Worm (Caenorhabditis elegans) whole organism, young adult: ENCODE measurements around the gene F17C11.6.

Source experiments
- B0035.1 ChIP-seq: sonication (generic microtip); optimal IDR thresholded peaks from 2 replicates; lab custom pipeline; 2016; ENCODE audit warnings: missing genetic modification characterization, mild to moderate bottlenecking, missing compliant biosample characterization, missing genotype, missing genetic modification reagents
- C06A6.2 ChIP-seq: fragments of 200-800 bp; sonication (Bioruptor generic); conservative IDR thresholded peaks from 2 replicates; pipeline ENCODE4 v1.3.6; 2022; ENCODE audit warnings: missing genetic modification characterization, missing compliant biosample characterization
- D2030.7 ChIP-seq: fragments of 200-800 bp; sonication (Bioruptor generic); IDR thresholded peaks from 2 replicates; pipeline ENCODE4 v1.3.6; 2022; ENCODE audit warnings: missing genetic modification reagents, missing genetic modification characterization, missing compliant biosample characterization
- F23B12.7 ChIP-seq: sonication (generic microtip); optimal IDR thresholded peaks from 2 replicates; lab custom pipeline; 2017; ENCODE audit warnings: missing genetic modification characterization, mild to moderate bottlenecking, missing compliant biosample characterization, antibody characterized with exemption, moderate library complexity; ENCODE audit not compliant: insufficient read depth
- F33H1.4 ChIP-seq: fragments of 200-800 bp; sonication (Bioruptor generic); IDR thresholded peaks from 2 replicates; pipeline ENCODE4 v1.3.6; 2022; ENCODE audit warnings: missing genetic modification reagents, missing genetic modification characterization, missing compliant biosample characterization
- F49E8.2 ChIP-seq: sonication (generic microtip); optimal IDR thresholded peaks from 3 replicates; lab custom pipeline; 2017; ENCODE audit warnings: missing genetic modification characterization, mild to moderate bottlenecking, missing compliant biosample characterization, antibody characterized with exemption, moderate library complexity; ENCODE audit not compliant: insufficient read depth
- K11D2.4 ChIP-seq: fragments of 200-800 bp; sonication (Bioruptor generic); IDR thresholded peaks from 2 replicates; pipeline ENCODE4 v1.3.6; 2022; ENCODE audit warnings: missing genetic modification reagents, missing genetic modification characterization, missing compliant biosample characterization
- T07F8.4 ChIP-seq: sonication (generic microtip); optimal IDR thresholded peaks from 2 replicates; lab custom pipeline; 2016; ENCODE audit warnings: mild to moderate bottlenecking, missing genetic modification characterization, moderate library complexity, missing compliant biosample characterization
- Y56A3A.18 ChIP-seq: fragments of 200-800 bp; sonication (Bioruptor generic); IDR thresholded peaks from 2 replicates; pipeline ENCODE4 v1.3.6; 2022; ENCODE audit warnings: missing genetic modification reagents, missing genetic modification characterization, missing compliant biosample characterization
- Y67H2A.10 ChIP-seq: fragments of 200-800 bp; sonication (Bioruptor generic); conservative IDR thresholded peaks from 2 replicates; pipeline ENCODE4 v1.3.6; 2022; ENCODE audit warnings: missing genetic modification reagents, missing genetic modification characterization, missing compliant biosample characterization
- Y95B8A.8 ChIP-seq: fragments of 200-800 bp; sonication (Bioruptor generic); IDR thresholded peaks from 2 replicates; pipeline ENCODE4 v1.3.6; 2022; ENCODE audit warnings: missing genetic modification reagents, missing genetic modification characterization, missing compliant biosample characterization
- aptf-3 ChIP-seq: fragments of 200-800 bp; sonication (Bioruptor generic); IDR thresholded peaks from 2 replicates; pipeline ENCODE4 v1.3.6; 2022; ENCODE audit warnings: missing genetic modification characterization, missing compliant biosample characterization
- atf-7 ChIP-seq: sonication (generic microtip); optimal IDR thresholded peaks from 2 replicates; lab custom pipeline; 2017; ENCODE audit warnings: mild to moderate bottlenecking, missing genetic modification characterization, missing compliant biosample characterization
- bed-1 ChIP-seq: fragments of 200-800 bp; sonication (Bioruptor generic); IDR thresholded peaks from 2 replicates; pipeline ENCODE4 v1.3.6; 2022; ENCODE audit warnings: missing genetic modification reagents, missing genetic modification characterization, missing compliant biosample characterization
- ccch-3 ChIP-seq: fragments of 200-800 bp; sonication (Bioruptor generic); optimal IDR thresholded peaks from 2 replicates; lab custom pipeline; 2018; ENCODE audit warnings: mild to moderate bottlenecking, missing genetic modification characterization, missing compliant biosample characterization
- cebp-2 ChIP-seq: fragments of 200-800 bp; sonication (Bioruptor generic); IDR thresholded peaks from 2 replicates; pipeline ENCODE4 v1.3.6; 2022; ENCODE audit warnings: missing genetic modification characterization, missing compliant biosample characterization
- ceh-27 ChIP-seq: fragments of 200-800 bp; sonication (Bioruptor generic); optimal IDR thresholded peaks from 2 replicates; lab custom pipeline; 2018; ENCODE audit warnings: mild to moderate bottlenecking, missing genetic modification characterization, moderate library complexity, missing compliant biosample characterization
- ceh-91 ChIP-seq: fragments of 200-800 bp; sonication (Bioruptor generic); IDR thresholded peaks from 2 replicates; pipeline ENCODE4 v1.3.6; 2022; ENCODE audit warnings: missing genetic modification reagents, missing genetic modification characterization, missing compliant biosample characterization
- chd-7 ChIP-seq: sonication (generic microtip); optimal IDR thresholded peaks from 2 replicates; lab custom pipeline; 2016; ENCODE audit warnings: mild to moderate bottlenecking, missing genetic modification characterization, moderate library complexity, missing compliant biosample characterization
- die-1 ChIP-seq: sonication (generic microtip); optimal IDR thresholded peaks from 2 replicates; lab custom pipeline; 2016; ENCODE audit warnings: missing genotype, mild to moderate bottlenecking, missing genetic modification characterization, missing compliant biosample characterization
- dox-1 ChIP-seq: fragments of 200-800 bp; sonication (Bioruptor generic); IDR thresholded peaks from 2 replicates; pipeline ENCODE4 v1.3.6; 2022; ENCODE audit warnings: missing genetic modification reagents, missing genetic modification characterization, missing compliant biosample characterization
- efl-1 ChIP-seq: fragments of 150-350 bp; optimal IDR thresholded peaks from 2 replicates; lab custom pipeline; 2014; ENCODE audit warnings: missing biosample characterization, missing genetic modification reagents, missing genetic modification characterization
- ekl-4 ChIP-seq: fragments of 200-800 bp; sonication (Bioruptor generic); IDR thresholded peaks from 2 replicates; pipeline ENCODE4 v1.3.6; 2022; ENCODE audit warnings: missing genetic modification reagents, missing genetic modification characterization, missing compliant biosample characterization
- ets-4 ChIP-seq: fragments of 200-800 bp; sonication (Bioruptor generic); optimal IDR thresholded peaks from 2 replicates; lab custom pipeline; 2018; ENCODE audit warnings: mild to moderate bottlenecking, missing genetic modification characterization, missing compliant biosample characterization
- fkh-3 ChIP-seq: sonication (generic microtip); optimal IDR thresholded peaks from 2 replicates; lab custom pipeline; 2016; ENCODE audit warnings: mild to moderate bottlenecking, missing genetic modification characterization, missing compliant biosample characterization
- hrde-1 ChIP-seq: sonication (generic microtip); optimal IDR thresholded peaks from 2 replicates; lab custom pipeline; 2016; ENCODE audit warnings: missing genetic modification characterization, mild to moderate bottlenecking, missing compliant biosample characterization, moderate library complexity, missing genotype, missing genetic modification reagents, borderline replicate concordance
- lag-1 ChIP-seq: fragments of 200-800 bp; sonication (Bioruptor generic); IDR thresholded peaks from 2 replicates; pipeline ENCODE4 v1.3.6; 2022; ENCODE audit warnings: missing genetic modification reagents, missing genetic modification characterization, missing compliant biosample characterization
- lin-26 ChIP-seq: fragments of 200-800 bp; sonication (Bioruptor generic); IDR thresholded peaks from 2 replicates; pipeline ENCODE4 v1.3.6; 2022; ENCODE audit warnings: missing genetic modification reagents, missing genetic modification characterization, missing compliant biosample characterization
- madf-10 ChIP-seq: sonication (generic microtip); optimal IDR thresholded peaks from 2 replicates; lab custom pipeline; 2016; ENCODE audit warnings: mild to moderate bottlenecking, missing genetic modification characterization, missing compliant biosample characterization
- madf-3 ChIP-seq: fragments of 200-800 bp; sonication (Bioruptor generic); IDR thresholded peaks from 2 replicates; pipeline ENCODE4 v1.3.6; 2022; ENCODE audit warnings: missing genetic modification reagents, missing genetic modification characterization, missing compliant biosample characterization
- madf-6 ChIP-seq: fragments of 200-800 bp; sonication (Bioruptor generic); IDR thresholded peaks from 2 replicates; pipeline ENCODE4 v1.3.6; 2022; ENCODE audit warnings: missing genetic modification reagents, missing genetic modification characterization, missing compliant biosample characterization
- nhr-80 ChIP-seq: sonication (generic microtip); optimal IDR thresholded peaks from 2 replicates; lab custom pipeline; 2016; ENCODE audit warnings: missing genetic modification characterization, missing compliant biosample characterization
- nhr-90 ChIP-seq: sonication (generic microtip); optimal IDR thresholded peaks from 2 replicates; lab custom pipeline; 2016; ENCODE audit warnings: missing genotype, mild to moderate bottlenecking, missing genetic modification characterization, missing compliant biosample characterization
- pbrm-1 ChIP-seq: fragments of 200-800 bp; sonication (Bioruptor generic); IDR thresholded peaks from 2 replicates; pipeline ENCODE4 v1.3.6; 2022; ENCODE audit warnings: missing genetic modification reagents, missing genetic modification characterization, missing compliant biosample characterization
- rec-8 ChIP-seq, 2 experiments: sonication (generic microtip); optimal IDR thresholded peaks; 2 replicates each; lab custom pipeline; 2016; ENCODE audit warnings: mild to moderate bottlenecking in 2 of 2, missing genetic modification characterization in 2 of 2, missing genetic modification reagents in 2 of 2, missing genotype in 2 of 2, missing biosample characterization in 1 of 2, missing compliant biosample characterization in 1 of 2, moderate library complexity in 1 of 2
- repo-1 ChIP-seq: sonication (generic microtip); optimal IDR thresholded peaks from 2 replicates; lab custom pipeline; 2017; ENCODE audit warnings: mild to moderate bottlenecking, missing genetic modification characterization, missing compliant biosample characterization
- sdz-38 ChIP-seq: sonication (generic microtip); optimal IDR thresholded peaks from 2 replicates; lab custom pipeline; 2016; ENCODE audit warnings: missing genotype, missing genetic modification characterization, missing compliant biosample characterization
- snpc-3.4 ChIP-seq: sonication (generic microtip); optimal IDR thresholded peaks from 2 replicates; lab custom pipeline; 2017; ENCODE audit warnings: missing genetic modification characterization, mild to moderate bottlenecking, missing compliant biosample characterization, antibody characterized with exemption, moderate library complexity, missing genotype, missing genetic modification reagents
- sptf-2 ChIP-seq: fragments of 200-800 bp; sonication (Bioruptor generic); optimal IDR thresholded peaks from 2 replicates; lab custom pipeline; 2018; ENCODE audit warnings: mild to moderate bottlenecking, missing genetic modification characterization, missing compliant biosample characterization
- tbx-9 ChIP-seq: sonication (generic microtip); optimal IDR thresholded peaks from 2 replicates; lab custom pipeline; 2016; ENCODE audit warnings: borderline replicate concordance, missing genetic modification characterization, inconsistent platforms, missing compliant biosample characterization
- xnd-1 ChIP-seq: sonication (generic microtip); optimal IDR thresholded peaks from 2 replicates; lab custom pipeline; 2016; ENCODE audit warnings: missing genotype, missing genetic modification reagents, missing genetic modification characterization, missing compliant biosample characterization
- ztf-18 ChIP-seq: sonication (generic microtip); optimal IDR thresholded peaks from 2 replicates; lab custom pipeline; 2016; ENCODE audit warnings: missing genotype, mild to moderate bottlenecking, missing genetic modification characterization, missing compliant biosample characterization
- ztf-22 ChIP-seq: fragments of 200-800 bp; sonication (Bioruptor generic); optimal IDR thresholded peaks from 2 replicates; lab custom pipeline; 2018; ENCODE audit warnings: mild to moderate bottlenecking, missing genetic modification characterization, moderate library complexity, missing compliant biosample characterization
- ztf-6 ChIP-seq: fragments of 200-800 bp; sonication (Bioruptor generic); IDR thresholded peaks from 2 replicates; pipeline ENCODE4 v1.3.6; 2022; ENCODE audit warnings: missing genetic modification reagents, missing genetic modification characterization, missing compliant biosample characterization

The F17C11.6 gene

ce11 chrV:10954832-10955231 lies at the start of gene F17C11.6:
Gene F17C11.6 (plus strand): TSS chrV:10955121.
- TF ChIP-seq nhr-80 (tag; lab: Kevin White, UChicago) (peak; percentile 14), nhr-90 (tag; lab: Kevin White, UChicago) (no peak)

- no peak for TF ChIP-seq tbx-9 (tag; lab: Kevin White, UChicago)
- TF ChIP-seq pbrm-1 (GFP tag; lab: Robert Waterston, UW): no peak
- no peak for TF ChIP-seq sptf-2 (GFP tag; lab: Kevin White, UChicago)
- TF ChIP-seq Y67H2A.10: no peak
- TF ChIP-seq ceh-91 (GFP tag; lab: Robert Waterston, UW): no peak
- TF ChIP-seq ekl-4 (GFP tag; lab: Robert Waterston, UW): no peak
- TF ChIP-seq cebp-2 (GFP tag; lab: Robert Waterston, UW): no peak
- TF ChIP-seq ztf-18 (tag; lab: Kevin White, UChicago): no peak
Observed at ce11 chrV:10909071-10909470, 45.9 kb upstream of the F17C11.6 start, which contains the start of gene zzz-1. Gene zzz-1 (minus strand): TSS chrV:10909171.

- TF ChIP-seq snpc-3.4 (tag; lab: Kevin White, UChicago) (no peak), efl-1 (GFP tag; lab: Kevin White, UChicago) (no peak), Y56A3A.18 (GFP tag; lab: Robert Waterston, UW) (no peak), T07F8.4 (tag; lab: Kevin White, UChicago) (no peak), madf-6 (GFP tag; lab: Robert Waterston, UW) (no peak), ceh-91 (GFP tag; lab: Robert Waterston, UW) (no peak), repo-1 (tag; lab: Kevin White, UChicago) (no peak), xnd-1 (tag; lab: Kevin White, UChicago) (no peak), aptf-3 (no peak), C06A6.2 (GFP tag; lab: Robert Waterston, UW) (no peak), ets-4 (GFP tag; lab: Kevin White, UChicago) (no peak), lag-1 (GFP tag; lab: Robert Waterston, UW) (no peak), die-1 (no peak), bed-1 (GFP tag; lab: Robert Waterston, UW) (no peak), B0035.1 (tag; lab: Kevin White, UChicago) (no peak), Y95B8A.8 (no peak), lin-26 (GFP tag; lab: Robert Waterston, UW) (no peak), fkh-3 (tag; lab: Kevin White, UChicago) (no peak), ztf-6 (GFP tag; lab: Robert Waterston, UW) (no peak), ztf-22 (GFP tag; lab: Kevin White, UChicago) (no peak)
Observed at ce11 chrV:10909959-10910358, 45.0 kb upstream of the F17C11.6 start.

ce11 chrV:10915922-10916321 lies 39.0 kb upstream of the F17C11.6 start:
- TF ChIP-seq D2030.7 (GFP tag; lab: Robert Waterston, UW) (no peak), rec-8 (tag; optimal IDR thresholded peaks at IDR 0.05; lab: Kevin White, UChicago) (no peak), ccch-3 (no peak), dox-1 (GFP tag; lab: Robert Waterston, UW) (no peak), F49E8.2 (no peak), hrde-1 (tag; lab: Kevin White, UChicago) (no peak), chd-7 (no peak), ceh-27 (GFP tag; lab: Kevin White, UChicago) (no peak), madf-3 (GFP tag; lab: Robert Waterston, UW) (no peak), K11D2.4 (GFP tag; lab: Robert Waterston, UW) (no peak), madf-10 (no peak), atf-7 (tag; lab: Kevin White, UChicago) (no peak), F33H1.4 (GFP tag; lab: Robert Waterston, UW) (no peak), sdz-38 (no peak), F23B12.7 (no peak), nhr-90 (tag; lab: Kevin White, UChicago) (no peak)
